Worm (Caenorhabditis elegans) whole organism, L4 larva: ENCODE results near the gene hrpf-2.

ENCODE experiments used
- F10B5.3 ChIP-seq: sonication (generic microtip); optimal IDR thresholded peaks from 2 replicates; lab custom pipeline; 2016; ENCODE audit warnings: mild to moderate bottlenecking, missing genetic modification characterization, missing compliant biosample characterization
- F37D6.2 ChIP-seq: sonication (generic microtip); optimal IDR thresholded peaks from 2 replicates; lab custom pipeline; 2016; ENCODE audit warnings: mild to moderate bottlenecking, missing genetic modification characterization, missing compliant biosample characterization
- Y5F2A.4 ChIP-seq: fragments of 200-800 bp; sonication (Bioruptor generic); optimal IDR thresholded peaks from 2 replicates; lab custom pipeline; 2018; ENCODE audit warnings: mild to moderate bottlenecking, missing genetic modification characterization, missing compliant biosample characterization
- Y75B8A.6 ChIP-seq: fragments of 200-800 bp; sonication (Bioruptor generic); IDR thresholded peaks from 2 replicates; pipeline ENCODE4 v1.3.6; 2022; ENCODE audit warnings: missing genetic modification reagents, missing genetic modification characterization, missing compliant biosample characterization
- aly-2 ChIP-seq: sonication (generic microtip); optimal IDR thresholded peaks from 2 replicates; lab custom pipeline; 2018; ENCODE audit warnings: missing biosample characterization, missing genetic modification characterization
- attf-4 ChIP-seq: sonication (generic microtip); optimal IDR thresholded peaks from 3 replicates; lab custom pipeline; 2017; ENCODE audit warnings: missing biosample characterization, missing genetic modification characterization
- ceh-20 ChIP-seq: fragments of 200-800 bp; sonication (Bioruptor generic); IDR thresholded peaks from 2 replicates; pipeline ENCODE4 v1.3.6; 2022; ENCODE audit warnings: missing genetic modification reagents, missing genetic modification characterization, missing compliant biosample characterization
- ceh-28 ChIP-seq: fragments of 150-350 bp; optimal IDR thresholded peaks from 2 replicates; lab custom pipeline; 2014; ENCODE audit warnings: missing biosample characterization, missing genetic modification reagents, missing genetic modification characterization
- ceh-44 ChIP-seq: fragments of 200-800 bp; sonication (Bioruptor generic); IDR thresholded peaks from 2 replicates; pipeline ENCODE4 v1.3.6; 2022; ENCODE audit warnings: missing genetic modification reagents, missing genetic modification characterization, missing compliant biosample characterization
- ceh-62 ChIP-seq: sonication (generic microtip); optimal IDR thresholded peaks from 2 replicates; lab custom pipeline; 2017; ENCODE audit warnings: missing biosample characterization, missing genetic modification characterization
- cey-2 ChIP-seq: sonication (generic microtip); optimal IDR thresholded peaks from 3 replicates; lab custom pipeline; 2017; ENCODE audit warnings: missing genetic modification characterization, mild to moderate bottlenecking, missing compliant biosample characterization, antibody characterized with exemption, borderline replicate concordance; ENCODE audit not compliant: insufficient read depth
- ctbp-1 ChIP-seq: fragments of 200-800 bp; sonication (Bioruptor generic); IDR thresholded peaks from 2 replicates; pipeline ENCODE4 v1.3.6; 2022; ENCODE audit warnings: missing genetic modification reagents, missing genetic modification characterization, missing compliant biosample characterization
- daf-12 ChIP-seq: fragments of 150-350 bp; optimal IDR thresholded peaks from 2 replicates; lab custom pipeline; 2014; ENCODE audit warnings: missing biosample characterization, missing genetic modification reagents, missing genetic modification characterization
- dmd-6 ChIP-seq: fragments of 200-800 bp; sonication (Bioruptor generic); IDR thresholded peaks from 2 replicates; pipeline ENCODE4 v1.3.6; 2022; ENCODE audit warnings: missing genetic modification reagents, missing genetic modification characterization, missing compliant biosample characterization
- dmd-8 ChIP-seq: fragments of 200-800 bp; sonication (Bioruptor generic); IDR thresholded peaks from 2 replicates; pipeline ENCODE4 v1.3.6; 2022; ENCODE audit warnings: missing genetic modification characterization, missing compliant biosample characterization
- dmd-9 ChIP-seq: fragments of 200-800 bp; sonication (Bioruptor generic); IDR thresholded peaks from 2 replicates; pipeline ENCODE4 v1.3.6; 2022; ENCODE audit warnings: missing genetic modification reagents, missing genetic modification characterization, missing compliant biosample characterization
- dpl-1 ChIP-seq: fragments of 150-350 bp; optimal IDR thresholded peaks from 2 replicates; lab custom pipeline; 2014; ENCODE audit warnings: missing biosample characterization, missing genetic modification reagents, missing genetic modification characterization
- duxl-1 ChIP-seq: sonication (generic microtip); optimal IDR thresholded peaks from 2 replicates; lab custom pipeline; 2016; ENCODE audit warnings: mild to moderate bottlenecking, missing genetic modification characterization, moderate library complexity, missing compliant biosample characterization; ENCODE audit not compliant: poor library complexity
- dve-1 ChIP-seq: sonication (generic microtip); optimal IDR thresholded peaks from 2 replicates; lab custom pipeline; 2017; ENCODE audit warnings: antibody characterized with exemption, mild to moderate bottlenecking, missing genetic modification characterization, missing compliant biosample characterization; ENCODE audit not compliant: insufficient read depth
- egl-27 ChIP-seq: sonication (generic microtip); optimal IDR thresholded peaks from 3 replicates; lab custom pipeline; 2017; ENCODE audit warnings: missing biosample characterization, missing genetic modification reagents, missing genetic modification characterization
- fkh-10 ChIP-seq: fragments of 150-350 bp; optimal IDR thresholded peaks from 2 replicates; lab custom pipeline; 2014; ENCODE audit warnings: missing biosample characterization, missing genetic modification reagents, missing genetic modification characterization
- fos-1 ChIP-seq: fragments of 150-350 bp; optimal IDR thresholded peaks from 2 replicates; lab custom pipeline; 2014; ENCODE audit warnings: missing biosample characterization, missing genetic modification characterization
- hif-1 ChIP-seq, 2 experiments: sonication (generic microtip); optimal IDR thresholded peaks; 2 replicates each; lab custom pipeline; 2016 to 2017; ENCODE audit warnings: missing compliant biosample characterization in 2 of 2, missing genetic modification characterization in 2 of 2, missing genetic modification reagents in 2 of 2, missing genotype in 2 of 2, mild to moderate bottlenecking in 1 of 2
- hlh-30 ChIP-seq: sonication (generic microtip); optimal IDR thresholded peaks from 2 replicates; lab custom pipeline; 2017; ENCODE audit warnings: antibody characterized with exemption, mild to moderate bottlenecking, missing genetic modification characterization, missing compliant biosample characterization; ENCODE audit not compliant: insufficient read depth
- lin-29 ChIP-seq: fragments of 200-800 bp; sonication (Bioruptor generic); IDR thresholded peaks from 2 replicates; pipeline ENCODE4 v1.3.6; 2022; ENCODE audit warnings: missing genetic modification reagents, missing genetic modification characterization, missing compliant biosample characterization
- lin-38 ChIP-seq: fragments of 200-800 bp; sonication (Bioruptor generic); IDR thresholded peaks from 2 replicates; pipeline ENCODE4 v1.3.6; 2022; ENCODE audit warnings: missing genetic modification reagents, missing genetic modification characterization, missing compliant biosample characterization
- lin-39 ChIP-seq: fragments of 150-350 bp; optimal IDR thresholded peaks from 2 replicates; lab custom pipeline; 2014; ENCODE audit warnings: missing biosample characterization, missing genetic modification reagents, missing genetic modification characterization
- madf-9 ChIP-seq: fragments of 200-800 bp; sonication (Bioruptor generic); conservative IDR thresholded peaks from 2 replicates; pipeline ENCODE4 v1.3.6; 2022; ENCODE audit warnings: missing genetic modification reagents, missing genetic modification characterization, missing compliant biosample characterization
- mdl-1 ChIP-seq, 2 experiments: fragments of 150-350 bp in 1 of 2; sonication (generic microtip) in 1 of 2; optimal IDR thresholded peaks; 2 replicates each; lab custom pipeline; 2014 to 2017; ENCODE audit warnings: missing biosample characterization in 2 of 2, missing genetic modification characterization in 2 of 2
- mxl-2 ChIP-seq: fragments of 200-800 bp; sonication (Bioruptor generic); conservative IDR thresholded peaks from 2 replicates; pipeline ENCODE4 v1.3.6; 2022; ENCODE audit warnings: missing genetic modification reagents, missing genetic modification characterization, missing compliant biosample characterization
- mxl-3 ChIP-seq: fragments of 200-800 bp; sonication (Bioruptor generic); optimal IDR thresholded peaks from 2 replicates; lab custom pipeline; 2018; ENCODE audit warnings: mild to moderate bottlenecking, missing genetic modification characterization, missing compliant biosample characterization
- nhr-102 ChIP-seq: sonication (generic microtip); optimal IDR thresholded peaks from 2 replicates; lab custom pipeline; 2016; ENCODE audit warnings: mild to moderate bottlenecking, missing genetic modification characterization, moderate library complexity, missing compliant biosample characterization
- nhr-237 ChIP-seq: sonication (generic microtip); optimal IDR thresholded peaks from 2 replicates; lab custom pipeline; 2017; ENCODE audit warnings: missing biosample characterization, missing genetic modification characterization
- nhr-48 ChIP-seq: sonication (generic microtip); optimal IDR thresholded peaks from 2 replicates; lab custom pipeline; 2016; ENCODE audit warnings: mild to moderate bottlenecking, missing genetic modification characterization, missing compliant biosample characterization
- nhr-6 ChIP-seq: fragments of 150-350 bp; optimal IDR thresholded peaks from 2 replicates; lab custom pipeline; 2014; ENCODE audit warnings: missing biosample characterization, missing genetic modification characterization
- nhr-77 ChIP-seq: fragments of 150-350 bp; optimal IDR thresholded peaks from 2 replicates; lab custom pipeline; 2014; ENCODE audit warnings: missing biosample characterization, missing genetic modification characterization
- set-16 ChIP-seq: fragments of 200-800 bp; sonication (Bioruptor generic); IDR thresholded peaks from 2 replicates; pipeline ENCODE4 v1.3.6; 2022; ENCODE audit warnings: missing genetic modification reagents, missing genetic modification characterization, missing compliant biosample characterization
- snpc-1.2 ChIP-seq: fragments of 200-800 bp; sonication (Bioruptor generic); IDR thresholded peaks from 2 replicates; pipeline ENCODE4 v1.3.6; 2022; ENCODE audit warnings: missing genetic modification reagents, missing genetic modification characterization, missing compliant biosample characterization
- spr-3 ChIP-seq: fragments of 200-800 bp; sonication (Bioruptor generic); optimal IDR thresholded peaks from 2 replicates; lab custom pipeline; 2018; ENCODE audit warnings: mild to moderate bottlenecking, missing genetic modification characterization, missing compliant biosample characterization
- tag-97 ChIP-seq: fragments of 200-800 bp; sonication (Bioruptor generic); IDR thresholded peaks from 2 replicates; pipeline ENCODE4 v1.3.6; 2022; ENCODE audit warnings: missing genetic modification characterization, missing compliant biosample characterization
- unc-130 ChIP-seq: sonication (generic microtip); optimal IDR thresholded peaks from 2 replicates; lab custom pipeline; 2016; ENCODE audit warnings: missing genetic modification reagents, missing genetic modification characterization, missing compliant biosample characterization
- unc-39 ChIP-seq: sonication (generic microtip); optimal IDR thresholded peaks from 2 replicates; lab custom pipeline; 2017; ENCODE audit warnings: missing biosample characterization, missing genetic modification characterization
- unc-62 ChIP-seq, 3 experiments: fragments of 150-350 bp in 1 of 3; sonication (generic microtip); optimal IDR thresholded peaks in 2 of 3; peaks in 1 of 3; 1 replicate in 1 of 3; 2 replicates in 2 of 3; lab custom pipeline; 2014 to 2017; ENCODE audit warnings: missing biosample characterization in 3 of 3, missing genetic modification characterization in 3 of 3, missing genetic modification reagents in 3 of 3, missing genotype in 1 of 3
- zag-1 ChIP-seq: fragments of 150-350 bp; optimal IDR thresholded peaks from 2 replicates; lab custom pipeline; 2014; ENCODE audit warnings: missing biosample characterization, missing genetic modification characterization
- zip-11 ChIP-seq: fragments of 200-800 bp; sonication (Bioruptor generic); IDR thresholded peaks from 2 replicates; pipeline ENCODE4 v1.3.6; 2022; ENCODE audit warnings: missing genetic modification characterization, missing compliant biosample characterization

hrpf-2 gene

DNA sequence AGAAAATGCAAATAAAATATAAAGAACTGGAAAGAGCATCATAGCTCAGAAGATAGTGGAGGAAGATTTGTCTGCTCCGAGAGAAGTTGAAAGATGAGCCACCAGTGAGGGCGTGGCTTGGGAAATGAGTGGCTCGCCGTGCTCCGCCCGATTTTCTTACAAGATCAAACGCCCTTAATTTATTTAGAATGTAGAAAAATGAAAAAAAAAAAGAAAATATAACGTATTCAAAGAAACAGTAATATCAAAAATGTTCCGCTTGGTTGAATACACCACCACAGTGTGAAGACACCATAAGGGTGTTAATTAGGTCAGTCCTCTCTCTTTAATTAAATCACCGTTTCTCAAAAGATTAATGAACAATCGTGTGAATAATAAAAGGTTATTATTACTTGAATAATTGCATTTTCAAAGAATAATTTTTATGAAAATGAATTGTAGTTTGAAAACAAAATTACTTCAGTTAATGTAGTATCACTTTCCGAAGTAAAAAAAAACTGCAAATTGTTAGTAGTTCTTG, 26.1 kb upstream of the hrpf-2 start, which contains the start of gene sfrp-1:
sfrp-1 (minus strand) TSS at position 51 of the 520 bp plus-strand sequence.
- TF ChIP-seq Y75B8A.6 (GFP tag; lab: Robert Waterston, UW) (no peak), lin-29 (no peak), nhr-48 (tag; lab: Kevin White, UChicago) (no peak), mdl-1 (tag; optimal IDR thresholded peaks at IDR 0.05; lab: Kevin White, UChicago) (no peak), fos-1 (tag; lab: Kevin White, UChicago) (no peak), lin-39 (tag; lab: Kevin White, UChicago) (no peak), set-16 (no peak), ceh-28 (tag; lab: Kevin White, UChicago) (no peak), nhr-6 (tag; lab: Kevin White, UChicago) (no peak), daf-12 (tag; lab: Kevin White, UChicago) (no peak), dmd-8 (GFP tag; lab: Robert Waterston, UW) (no peak), dmd-9 (GFP tag; lab: Robert Waterston, UW) (no peak), unc-39 (tag; lab: Kevin White, UChicago) (no peak), ctbp-1 (GFP tag; lab: Robert Waterston, UW) (no peak), ceh-20 (GFP tag; lab: Robert Waterston, UW) (no peak), zip-11 (GFP tag; lab: Robert Waterston, UW) (no peak), mxl-2 (GFP tag; lab: Robert Waterston, UW) (no peak), duxl-1 (tag; lab: Kevin White, UChicago) (no peak), nhr-102 (tag; lab: Kevin White, UChicago) (no peak)

ce11 chrIV:6395190-6395589, 18.9 kb upstream of the hrpf-2 start:
- TF ChIP-seq F37D6.2 (tag; lab: Kevin White, UChicago) (no peak), fkh-10 (peak; percentile 27)

DNA sequence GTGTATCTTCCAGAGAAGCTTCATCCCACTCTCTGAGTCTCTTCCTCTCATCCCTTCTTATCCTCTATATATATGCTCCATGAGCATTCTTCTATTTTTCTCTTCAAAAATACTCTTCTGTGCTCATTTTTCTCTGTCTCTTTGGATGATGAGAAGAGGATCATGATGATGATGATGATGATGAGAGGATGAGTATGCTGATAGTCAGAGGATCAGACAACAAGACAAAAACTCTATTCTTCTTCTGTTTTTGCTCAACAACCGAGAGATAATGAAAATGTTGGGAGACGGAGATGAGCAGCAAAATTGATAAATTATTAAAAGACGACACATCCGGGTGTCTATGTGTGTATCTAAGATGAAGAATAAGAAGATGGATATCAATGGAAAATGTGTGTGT, 17.0 kb upstream of the hrpf-2 start:
- no peak for TF ChIP-seq dve-1
- no peak for TF ChIP-seq aly-2
- TF ChIP-seq Y5F2A.4 (GFP tag; lab: Kevin White, UChicago): no peak
- TF ChIP-seq ceh-62 (tag; lab: Kevin White, UChicago): no peak
- no peak for TF ChIP-seq dpl-1
- no peak for TF ChIP-seq duxl-1 (tag; lab: Kevin White, UChicago)
- no peak for TF ChIP-seq nhr-237
- TF ChIP-seq hif-1 (tag; optimal IDR thresholded peaks at IDR 0.05; lab: Kevin White, UChicago): no peak
- no peak for TF ChIP-seq dmd-8 (GFP tag; lab: Robert Waterston, UW)
- no peak for TF ChIP-seq fos-1 (tag; lab: Kevin White, UChicago)
- TF ChIP-seq spr-3 (GFP tag; lab: Kevin White, UChicago): no peak
- TF ChIP-seq nhr-77 (tag; lab: Kevin White, UChicago): no peak
- no peak for TF ChIP-seq dmd-6 (GFP tag; lab: Robert Waterston, UW)
- TF ChIP-seq unc-130 (GFP tag; lab: Kevin White, UChicago): no peak
- TF ChIP-seq lin-38 (GFP tag; lab: Robert Waterston, UW): no peak
- TF ChIP-seq zag-1 (tag; lab: Kevin White, UChicago): no peak
- no peak for TF ChIP-seq fkh-10
- TF ChIP-seq mxl-2 (GFP tag; lab: Robert Waterston, UW): no peak
- no peak for TF ChIP-seq tag-97 (GFP tag; lab: Robert Waterston, UW)
- TF ChIP-seq set-16: no peak
- TF ChIP-seq ceh-44: no peak
- TF ChIP-seq egl-27: no peak
- TF ChIP-seq attf-4 (tag; lab: Kevin White, UChicago): no peak
- TF ChIP-seq hlh-30 (tag; lab: Kevin White, UChicago): peak; percentile 4
- TF ChIP-seq snpc-1.2 (GFP tag; lab: Robert Waterston, UW): no peak
- peak in 1 of 2 experiments; percentile 96 for TF ChIP-seq unc-62 (GFP tag; optimal IDR thresholded peaks at IDR 0.05 in 1 of 2; lab: Kevin White, UChicago)
- no peak for TF ChIP-seq unc-62 (tag; optimal IDR thresholded peaks at IDR 0.05; lab: Kevin White, UChicago)
- TF ChIP-seq ceh-20 (GFP tag; lab: Robert Waterston, UW): no peak
- 0 out of 2 replicates have a peak, but pooled peaks have one; percentile 20 for TF ChIP-seq ctbp-1 (GFP tag; lab: Robert Waterston, UW)
- TF ChIP-seq cey-2: no peak
- no peak for TF ChIP-seq F10B5.3 (tag; lab: Kevin White, UChicago)
- TF ChIP-seq lin-29: no peak
- TF ChIP-seq mxl-3 (GFP tag; lab: Kevin White, UChicago): no peak
- no peak for TF ChIP-seq madf-9
